Worm (Caenorhabditis elegans) whole organism, L4 larva: ENCODE results near the gene eef-1G.

Experiments used
- ZK337.2 ChIP-seq: fragments of 200-800 bp; sonication (Bioruptor generic); IDR thresholded peaks from 2 replicates; pipeline ENCODE4 v1.3.6; 2022; ENCODE audit warnings: missing genetic modification reagents, missing genetic modification characterization, missing compliant biosample characterization
- ceh-20 ChIP-seq: fragments of 200-800 bp; sonication (Bioruptor generic); IDR thresholded peaks from 2 replicates; pipeline ENCODE4 v1.3.6; 2022; ENCODE audit warnings: missing genetic modification reagents, missing genetic modification characterization, missing compliant biosample characterization
- ceh-28 ChIP-seq: fragments of 150-350 bp; optimal IDR thresholded peaks from 2 replicates; lab custom pipeline; 2014; ENCODE audit warnings: missing biosample characterization, missing genetic modification reagents, missing genetic modification characterization
- ceh-32 ChIP-seq: sonication (generic microtip); optimal IDR thresholded peaks from 2 replicates; lab custom pipeline; 2016; ENCODE audit warnings: mild to moderate bottlenecking, missing genetic modification characterization, missing compliant biosample characterization; ENCODE audit not compliant: poor library complexity
- ceh-62 ChIP-seq: sonication (generic microtip); optimal IDR thresholded peaks from 2 replicates; lab custom pipeline; 2017; ENCODE audit warnings: missing biosample characterization, missing genetic modification characterization
- dmd-8 ChIP-seq: fragments of 200-800 bp; sonication (Bioruptor generic); IDR thresholded peaks from 2 replicates; pipeline ENCODE4 v1.3.6; 2022; ENCODE audit warnings: missing genetic modification characterization, missing compliant biosample characterization
- dpl-1 ChIP-seq: fragments of 150-350 bp; optimal IDR thresholded peaks from 2 replicates; lab custom pipeline; 2014; ENCODE audit warnings: missing biosample characterization, missing genetic modification reagents, missing genetic modification characterization
- mxl-3 ChIP-seq: fragments of 200-800 bp; sonication (Bioruptor generic); optimal IDR thresholded peaks from 2 replicates; lab custom pipeline; 2018; ENCODE audit warnings: mild to moderate bottlenecking, missing genetic modification characterization, missing compliant biosample characterization
- nhr-28 ChIP-seq: fragments of 150-350 bp; optimal IDR thresholded peaks from 2 replicates; lab custom pipeline; 2014; ENCODE audit warnings: missing biosample characterization, missing genetic modification characterization
- nhr-76 ChIP-seq: fragments of 150-350 bp; optimal IDR thresholded peaks from 2 replicates; lab custom pipeline; 2014; ENCODE audit warnings: missing biosample characterization, missing genetic modification characterization
- set-16 ChIP-seq: fragments of 200-800 bp; sonication (Bioruptor generic); IDR thresholded peaks from 2 replicates; pipeline ENCODE4 v1.3.6; 2022; ENCODE audit warnings: missing genetic modification reagents, missing genetic modification characterization, missing compliant biosample characterization
- unc-62 ChIP-seq, 3 experiments: fragments of 150-350 bp in 1 of 3; sonication (generic microtip); optimal IDR thresholded peaks in 2 of 3; peaks in 1 of 3; 1 replicate in 1 of 3; 2 replicates in 2 of 3; lab custom pipeline; 2014 to 2017; ENCODE audit warnings: missing biosample characterization in 3 of 3, missing genetic modification characterization in 3 of 3, missing genetic modification reagents in 3 of 3, missing genotype in 1 of 3
- zag-1 ChIP-seq: fragments of 150-350 bp; optimal IDR thresholded peaks from 2 replicates; lab custom pipeline; 2014; ENCODE audit warnings: missing biosample characterization, missing genetic modification characterization
- zfp-2 ChIP-seq: sonication (generic microtip); optimal IDR thresholded peaks from 2 replicates; lab custom pipeline; 2016; ENCODE audit warnings: mild to moderate bottlenecking, missing genetic modification characterization, missing compliant biosample characterization
- ztf-11 ChIP-seq: fragments of 150-350 bp; optimal IDR thresholded peaks from 2 replicates; lab custom pipeline; 2014; ENCODE audit warnings: missing biosample characterization, missing genetic modification characterization

Gene eef-1G

ce11 chrV:11013179-11013578, 47.7 kb downstream of the eef-1G start:
- TF ChIP-seq mxl-3 (GFP tag; lab: Kevin White, UChicago) = no peak
- TF ChIP-seq unc-62 (GFP tag; optimal IDR thresholded peaks at IDR 0.05 in 1 of 2; lab: Kevin White, UChicago) = peak in 1 of 2 experiments; percentile 93
- TF ChIP-seq unc-62 (tag; optimal IDR thresholded peaks at IDR 0.05; lab: Kevin White, UChicago) = no peak
- no peak for TF ChIP-seq ceh-32 (tag; lab: Kevin White, UChicago)
- TF ChIP-seq ceh-62 (tag; lab: Kevin White, UChicago) = no peak
- no peak for TF ChIP-seq ceh-28 (tag; lab: Kevin White, UChicago)
- no peak for TF ChIP-seq zag-1
- no peak for TF ChIP-seq nhr-76 (tag; lab: Kevin White, UChicago)
- no peak for TF ChIP-seq ztf-11 (tag; lab: Kevin White, UChicago)

- no peak for TF ChIP-seq dpl-1
- no peak for TF ChIP-seq dmd-8 (GFP tag; lab: Robert Waterston, UW)
- TF ChIP-seq ZK337.2 = no peak
- TF ChIP-seq set-16 (GFP tag; lab: Robert Waterston, UW) = no peak
- TF ChIP-seq ceh-20 (GFP tag; lab: Robert Waterston, UW) = no peak
- no peak for TF ChIP-seq zfp-2 (tag; lab: Kevin White, UChicago)
- TF ChIP-seq, all 104 proteins: peak for 0
Measured at ce11 chrV:11014758-11015157, 49.2 kb downstream of the eef-1G start.

ce11 chrV:11016846-11017553, 51.5 kb downstream of the eef-1G start:
- peak; percentile 69 for TF ChIP-seq nhr-28 (tag; lab: Kevin White, UChicago)
- no peak for TF ChIP-seq nhr-76 (tag; lab: Kevin White, UChicago)
